Fruit fly (Drosophila melanogaster): Measurements from ENCODE around the gene Xport-A.

Gene Xport-A

DNA sequence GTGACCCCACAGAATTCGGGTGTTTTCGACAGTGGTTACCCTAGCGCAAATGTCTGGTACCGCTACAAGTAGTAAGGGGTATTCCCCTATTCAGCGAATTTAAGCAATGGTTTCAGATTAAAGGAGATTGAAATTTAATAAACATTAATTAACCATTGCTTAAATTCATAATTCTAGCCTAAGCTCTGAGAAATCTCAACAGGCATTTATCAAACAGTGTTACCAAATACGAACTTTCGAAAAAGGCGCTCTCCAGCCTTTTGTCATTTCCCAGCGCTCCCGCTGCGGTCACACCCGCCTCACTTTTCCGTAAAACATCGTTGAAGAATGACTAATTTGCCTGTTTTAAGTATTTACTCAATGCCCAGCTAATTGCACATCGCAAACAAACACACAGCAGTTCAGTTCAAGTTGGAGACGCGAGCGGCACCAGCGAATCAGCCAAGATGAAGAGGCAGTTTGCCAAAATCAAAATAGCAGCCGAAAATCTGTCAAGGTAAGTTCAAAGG is 10.3 kb downstream of the Xport-A start, which contains the start of the genes Surf6 and RhoGAP92B (continued):
- TF ChIP-seq CG5245 (GFP tag; optimal IDR thresholded peaks at IDR 0.05) (peak; percentile 17), bcd (GFP tag; optimal IDR thresholded peaks at IDR 0.05) (peak; percentile 59), CG7271 (tag; optimal IDR thresholded peaks at IDR 0.05) (peak; percentile 5), fu2 (GFP tag; optimal IDR thresholded peaks at IDR 0.05) (peak; percentile 16), esg (GFP tag; conservative IDR thresholded peaks at IDR 0.05) (no peak; the same call in 1 of the 2 replicates), Neu2 (GFP tag; optimal IDR thresholded peaks at IDR 0.05; ENCODE audit: borderline replicate concordance) (no peak), Hr51 (GFP tag; optimal IDR thresholded peaks at IDR 0.05) (peak; percentile 32 to 55), CG8359 (GFP tag; optimal IDR thresholded peaks at IDR 0.05; ENCODE audit: borderline replicate concordance) (peak; percentile 4), Deaf1 (tag; optimal IDR thresholded peaks at IDR 0.05) (peak; percentile 41), CG1602 (GFP tag; optimal IDR thresholded peaks at IDR 0.05) (peak; percentile 17), CG8765 (GFP tag; IDR thresholded peaks at IDR 0.05) (no peak), Dad (GFP tag; optimal IDR thresholded peaks at IDR 0.05) (peak; percentile 50), tio (GFP tag; optimal IDR thresholded peaks at IDR 0.05) (no peak), ems (GFP tag; optimal IDR thresholded peaks at IDR 0.05) (peak; percentile 60), CG7372 (GFP tag; IDR thresholded peaks at IDR 0.05) (no peak), hb (GFP tag; IDR thresholded peaks at IDR 0.05; ENCODE audit: partially characterized antibody) (no peak), Meics (GFP tag; optimal IDR thresholded peaks at IDR 0.05) (peak; percentile 69), trh (GFP tag; optimal IDR thresholded peaks at IDR 0.05) (no peak), Spps (tag; optimal IDR thresholded peaks at IDR 0.05) (peak; percentile 4), wek (GFP tag; optimal IDR thresholded peaks at IDR 0.05) (peak; percentile 99), zfh1 (GFP tag; IDR thresholded peaks at IDR 0.05) (peak; percentile 58; the same call in 2 of the 3 replicates), lmd (GFP tag; IDR thresholded peaks at IDR 0.05) (peak; percentile 58; the same call in 1 of the 2 replicates), Ssrp (tag; optimal IDR thresholded peaks at IDR 0.05) (peak; percentile 46), tgo (GFP tag; IDR thresholded peaks at IDR 0.05) (0 out of 3 replicates have a peak, but pooled peaks have one; percentile 13), hbn (GFP tag; IDR thresholded peaks at IDR 0.05; ENCODE audit: partially characterized antibody) (0 out of 2 replicates have a peak, but pooled peaks have one; percentile 18), CG7357 (GFP tag; IDR thresholded peaks at IDR 0.05) (no peak), CG10979 (tag; optimal IDR thresholded peaks at IDR 0.05) (peak; percentile 53), CG5953 (GFP tag; IDR thresholded peaks at IDR 0.05) (0 out of 2 replicates have a peak, but pooled peaks have one; percentile 27), CG12391 (tag; optimal IDR thresholded peaks at IDR 0.05) (peak; percentile 79), Sox100B (GFP tag; optimal IDR thresholded peaks at IDR 0.05) (peak; percentile 67), YL-1 (GFP tag; optimal IDR thresholded peaks at IDR 0.05) (peak; percentile 92), ewg (GFP tag; optimal IDR thresholded peaks at IDR 0.05) (peak; percentile 40), BEAF-32 (GFP tag; optimal IDR thresholded peaks at IDR 0.05) (peak; percentile 60), jigr1 (GFP tag; IDR thresholded peaks at IDR 0.05) (no peak), CG9437 (GFP tag; optimal IDR thresholded peaks at IDR 0.05) (peak; percentile 31), CG10366 (GFP tag; IDR thresholded peaks at IDR 0.05) (0 out of 2 replicates have a peak, but pooled peaks have one; percentile 24), pzg (GFP tag; optimal IDR thresholded peaks at IDR 0.05) (peak; percentile 95), Usf (GFP tag; optimal IDR thresholded peaks at IDR 0.05) (no peak), dimm (GFP tag; IDR thresholded peaks at IDR 0.05) (no peak), pita (GFP tag; optimal IDR thresholded peaks at IDR 0.05) (no peak), CG10209 (GFP tag; optimal IDR thresholded peaks at IDR 0.05) (peak; percentile 60), CG30431 (GFP tag; optimal IDR thresholded peaks at IDR 0.05) (no peak), eyg (GFP tag; optimal IDR thresholded peaks at IDR 0.05) (peak; percentile 43), CG4730 (GFP tag; IDR thresholded peaks at IDR 0.05) (no peak), sna (GFP tag; IDR thresholded peaks at IDR 0.05; ENCODE audit: partially characterized antibody) (0 out of 2 replicates have a peak, but pooled peaks have one; percentile 28), CG9609 (GFP tag; optimal IDR thresholded peaks at IDR 0.05) (peak; percentile 54), CG17361 (GFP tag; IDR thresholded peaks at IDR 0.05) (peak; percentile 63; the same call in 2 of the 3 replicates), fru (optimal IDR thresholded peaks at IDR 0.05) (no peak), Kr (GFP tag; optimal IDR thresholded peaks at IDR 0.05) (no peak), CG8089 (GFP tag; optimal IDR thresholded peaks at IDR 0.05) (peak; percentile 49)

Measured in whole organism, embryonic.